Fruit fly (Drosophila melanogaster): ENCODE results near the gene Peritrophin-15b.
A peak's percentile ranks its signal among the peaks of the same experiment; 100 is the strongest.

The Peritrophin-15b gene

DNA sequence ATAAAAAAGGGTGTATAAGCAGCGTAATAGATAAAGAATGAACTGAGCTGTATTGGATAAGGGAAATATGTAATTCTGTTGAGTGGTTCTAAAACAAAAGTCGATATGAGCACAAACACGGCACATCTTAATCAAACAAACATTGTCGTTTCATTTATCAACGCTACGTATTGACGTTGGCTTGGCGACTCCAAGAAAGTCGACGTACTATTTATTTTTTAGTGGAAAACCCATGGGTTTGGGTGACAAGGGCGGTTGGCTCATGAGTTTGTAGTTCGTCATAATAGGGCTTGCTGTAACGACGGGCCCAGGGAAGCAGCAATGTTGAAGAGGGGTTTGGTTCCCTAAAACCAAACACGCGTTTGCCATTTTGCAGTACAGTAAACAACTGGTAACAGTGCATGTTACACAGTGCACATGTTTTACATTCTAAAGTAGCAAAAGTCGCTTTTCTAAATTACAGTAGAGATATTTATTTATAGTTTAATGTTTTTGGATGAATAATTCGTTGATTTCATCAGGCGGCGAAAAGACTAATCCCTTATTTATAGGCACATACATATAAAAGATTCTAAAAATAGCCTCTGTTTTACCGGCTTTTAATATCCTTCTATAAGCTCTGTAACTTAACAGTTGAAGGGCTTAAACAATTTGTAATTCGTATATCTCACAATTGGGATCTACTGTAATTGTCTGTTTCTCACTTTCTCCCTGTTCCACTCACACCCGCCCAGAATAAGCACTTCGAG lies 33.4 kb downstream of the Peritrophin-15b start (continued):
- no peak for TF ChIP-seq CG12391 (tag; optimal IDR thresholded peaks at IDR 0.05)
- 0 out of 2 replicates have a peak, but pooled peaks have one; percentile 20 for TF ChIP-seq CG31441 (GFP tag; IDR thresholded peaks at IDR 0.05)
- no peak for TF ChIP-seq z (GFP tag; IDR thresholded peaks at IDR 0.05)
- TF ChIP-seq Kr (GFP tag; optimal IDR thresholded peaks at IDR 0.05): no peak
- peak; percentile 44 for TF ChIP-seq CG7556 (GFP tag; optimal IDR thresholded peaks at IDR 0.05)
- TF ChIP-seq ewg (GFP tag; optimal IDR thresholded peaks at IDR 0.05): no peak
- 0 out of 3 replicates have a peak, but pooled peaks have one; percentile 14 for TF ChIP-seq ase (GFP tag; IDR thresholded peaks at IDR 0.05)
- TF ChIP-seq Hsf (GFP tag; optimal IDR thresholded peaks at IDR 0.05): peak; percentile 21
- peak; percentile 39 for TF ChIP-seq CG3281 (GFP tag; optimal IDR thresholded peaks at IDR 0.05)
- TF ChIP-seq ind (GFP tag; optimal IDR thresholded peaks at IDR 0.05): peak; percentile 2
- TF ChIP-seq CG2712 (tag; optimal IDR thresholded peaks at IDR 0.05): peak; percentile 59
- TF ChIP-seq CG17361 (GFP tag; IDR thresholded peaks at IDR 0.05): peak; percentile 35; the same call in 2 of the 3 replicates
- peak; percentile 10 for TF ChIP-seq CG17385 (GFP tag; optimal IDR thresholded peaks at IDR 0.05)
- peak; percentile 55 for TF ChIP-seq dmrt99B (tag; optimal IDR thresholded peaks at IDR 0.05)
- TF ChIP-seq CG12659 (GFP tag; optimal IDR thresholded peaks at IDR 0.05): peak; percentile 20
- TF ChIP-seq CG4360 (GFP tag; IDR thresholded peaks at IDR 0.05): no peak
- peak; percentile 50 for TF ChIP-seq CG2120 (GFP tag; optimal IDR thresholded peaks at IDR 0.05)
- TF ChIP-seq kni (GFP tag; optimal IDR thresholded peaks at IDR 0.05): peak; percentile 46
- no peak for TF ChIP-seq gce (GFP tag; IDR thresholded peaks at IDR 0.05)
- peak; percentile 52 for TF ChIP-seq CG2678 (tag; optimal IDR thresholded peaks at IDR 0.05)
- TF ChIP-seq pb (GFP tag; optimal IDR thresholded peaks at IDR 0.05): no peak
- peak; percentile 87 for TF ChIP-seq grau (tag; optimal IDR thresholded peaks at IDR 0.05)
- TF ChIP-seq CG2199 (GFP tag; IDR thresholded peaks at IDR 0.05): peak; percentile 38; the same call in 1 of the 3 replicates
- no peak for TF ChIP-seq CG2202 (tag; optimal IDR thresholded peaks at IDR 0.05)
- peak; percentile 46; the same call in 1 of the 2 replicates for TF ChIP-seq CG31224 (GFP tag; IDR thresholded peaks at IDR 0.05)
- TF ChIP-seq zf30C (GFP tag; optimal IDR thresholded peaks at IDR 0.05): no peak
- TF ChIP-seq gsb (GFP tag; IDR thresholded peaks at IDR 0.05): no peak
- TF ChIP-seq fd64A (GFP tag; optimal IDR thresholded peaks at IDR 0.05): peak; percentile 62
- no peak for TF ChIP-seq Abd-B (GFP tag; optimal IDR thresholded peaks at IDR 0.05)
- no peak for TF ChIP-seq crol (GFP tag; IDR thresholded peaks at IDR 0.05)
- peak; percentile 28; the same call in 1 of the 2 replicates for TF ChIP-seq CG32532 (GFP tag; IDR thresholded peaks at IDR 0.05)
- TF ChIP-seq pita (GFP tag; optimal IDR thresholded peaks at IDR 0.05): no peak
- peak; percentile 37 for TF ChIP-seq CoRest (tag; optimal IDR thresholded peaks at IDR 0.05)
- no peak for TF ChIP-seq CG17612 (GFP tag; IDR thresholded peaks at IDR 0.05)
- peak; percentile 27 for TF ChIP-seq fd96Cb (tag; optimal IDR thresholded peaks at IDR 0.05)
- TF ChIP-seq CG16863 (GFP tag; optimal IDR thresholded peaks at IDR 0.05): no peak
- TF ChIP-seq Pdp1 (GFP tag; optimal IDR thresholded peaks at IDR 0.05): peak in 1 of 2 experiments; percentile 11
- peak; percentile 44 for TF ChIP-seq ATbp (GFP tag; optimal IDR thresholded peaks at IDR 0.05)
- TF ChIP-seq nmo (GFP tag; optimal IDR thresholded peaks at IDR 0.05): peak; percentile 46
- peak; percentile 35; the same call in 1 of the 3 replicates for TF ChIP-seq CG11456 (GFP tag; IDR thresholded peaks at IDR 0.05)
- peak; percentile 40 for TF ChIP-seq CG30403 (GFP tag; optimal IDR thresholded peaks at IDR 0.05)
- no peak for TF ChIP-seq zfh1 (GFP tag; IDR thresholded peaks at IDR 0.05)
- peak; percentile 49 for TF ChIP-seq lab (GFP tag; optimal IDR thresholded peaks at IDR 0.05)
- TF ChIP-seq MBD-R2 (GFP tag; IDR thresholded peaks at IDR 0.05): peak; percentile 20; the same call in 1 of the 2 replicates
- TF ChIP-seq Bgb (GFP tag; IDR thresholded peaks at IDR 0.05; ENCODE audit: partially characterized antibody): no peak
- no peak for TF ChIP-seq Rfx (GFP tag; IDR thresholded peaks at IDR 0.05)
- peak; percentile 43 for TF ChIP-seq Hmr (GFP tag; optimal IDR thresholded peaks at IDR 0.05)
- no peak for TF ChIP-seq Dp (GFP tag; optimal IDR thresholded peaks at IDR 0.05)
- TF ChIP-seq gcm2 (GFP tag; optimal IDR thresholded peaks at IDR 0.05): no peak
